Worm (Caenorhabditis elegans) whole organism, early embryonic: Measurements from ENCODE around the gene ZC404.15.

Experiments used
- B0310.2 ChIP-seq: sonication (generic microtip); optimal IDR thresholded peaks from 2 replicates; lab custom pipeline; 2016; ENCODE audit warnings: mild to moderate bottlenecking, missing genetic modification characterization, missing compliant biosample characterization
- F13C5.2 ChIP-seq: sonication (generic microtip); optimal IDR thresholded peaks from 2 replicates; lab custom pipeline; 2017; ENCODE audit warnings: mild to moderate bottlenecking, missing genetic modification characterization, inconsistent platforms, missing compliant biosample characterization
- aly-1 ChIP-seq: sonication (generic microtip); optimal IDR thresholded peaks from 2 replicates; lab custom pipeline; 2016; ENCODE audit warnings: missing genetic modification characterization, missing compliant biosample characterization
- ama-1 ChIP-seq: fragments of 150-350 bp; optimal IDR thresholded peaks from 2 replicates; lab custom pipeline; 2014
- ceh-13 ChIP-seq: fragments of 200-800 bp; sonication (Bioruptor generic); optimal IDR thresholded peaks from 2 replicates; lab custom pipeline; 2018; ENCODE audit warnings: mild to moderate bottlenecking, missing genetic modification characterization, missing compliant biosample characterization
- ceh-36 ChIP-seq: sonication (generic microtip); optimal IDR thresholded peaks from 2 replicates; lab custom pipeline; 2016; ENCODE audit warnings: missing genetic modification characterization, inconsistent platforms, missing compliant biosample characterization
- ets-7 ChIP-seq: sonication (generic microtip); optimal IDR thresholded peaks from 2 replicates; lab custom pipeline; 2016; ENCODE audit warnings: missing genotype, missing genetic modification characterization, missing compliant biosample characterization
- flt-1 ChIP-seq: fragments of 200-800 bp; sonication (Bioruptor generic); IDR thresholded peaks from 2 replicates; pipeline ENCODE4 v1.3.6; 2022; ENCODE audit warnings: missing genetic modification characterization, missing compliant biosample characterization
- hmbx-1 ChIP-seq: sonication (generic microtip); optimal IDR thresholded peaks from 2 replicates; lab custom pipeline; 2016; ENCODE audit warnings: mild to moderate bottlenecking, missing genetic modification characterization, missing compliant biosample characterization
- hmg-4 ChIP-seq: fragments of 200-800 bp; sonication (Bioruptor generic); optimal IDR thresholded peaks from 2 replicates; lab custom pipeline; 2018; ENCODE audit warnings: mild to moderate bottlenecking, missing genetic modification characterization, missing compliant biosample characterization
- hnd-1 ChIP-seq: sonication (generic microtip); optimal IDR thresholded peaks from 2 replicates; lab custom pipeline; 2016; ENCODE audit warnings: missing genetic modification characterization, missing compliant biosample characterization
- pes-1 ChIP-seq: fragments of 200-800 bp; sonication (Bioruptor generic); IDR thresholded peaks from 2 replicates; pipeline ENCODE4 v1.3.6; 2022; ENCODE audit warnings: missing genetic modification reagents, missing genetic modification characterization, missing compliant biosample characterization
- scrt-1 ChIP-seq: fragments of 200-800 bp; sonication (Bioruptor generic); IDR thresholded peaks from 2 replicates; pipeline ENCODE4 v1.3.6; 2022; ENCODE audit warnings: missing genetic modification characterization, missing compliant biosample characterization
- sea-1 ChIP-seq: fragments of 200-800 bp; sonication (Bioruptor generic); conservative IDR thresholded peaks from 2 replicates; pipeline ENCODE4 v1.3.6; 2022; ENCODE audit warnings: missing genetic modification characterization, missing compliant biosample characterization
- tbx-11 ChIP-seq: fragments of 200-800 bp; sonication (Bioruptor generic); IDR thresholded peaks from 2 replicates; pipeline ENCODE4 v1.3.6; 2022; ENCODE audit warnings: missing genetic modification characterization, missing compliant biosample characterization
- tbx-37 ChIP-seq: fragments of 200-800 bp; sonication (Bioruptor generic); conservative IDR thresholded peaks from 2 replicates; pipeline ENCODE4 v1.3.6; 2022; ENCODE audit warnings: missing genetic modification reagents, missing genetic modification characterization, missing compliant biosample characterization
- tra-4 ChIP-seq: sonication (generic microtip); optimal IDR thresholded peaks from 2 replicates; lab custom pipeline; 2017; ENCODE audit warnings: missing genetic modification characterization, missing compliant biosample characterization

The ZC404.15 gene

ce11 chrV:6819812-6820211, 39.5 kb downstream of the ZC404.15 start, which contains the start of gene dmsr-13:
Gene dmsr-13, minus strand, starts transcription at chrV:6819912.
- no peak for TF ChIP-seq aly-1
- TF ChIP-seq flt-1 (GFP tag; lab: Robert Waterston, UW) = no peak
- no peak for TF ChIP-seq tbx-11 (GFP tag; lab: Robert Waterston, UW)
- no peak for TF ChIP-seq tbx-37 (GFP tag; lab: Robert Waterston, UW)
- no peak for TF ChIP-seq ets-7 (tag; lab: Kevin White, UChicago)
- no peak for TF ChIP-seq hmg-4 (GFP tag; lab: Kevin White, UChicago)
- TF ChIP-seq scrt-1 (GFP tag; lab: Robert Waterston, UW) = no peak
- no peak for TF ChIP-seq F13C5.2 (tag; lab: Kevin White, UChicago)
- no peak for TF ChIP-seq hnd-1 (tag; lab: Kevin White, UChicago)

- TF ChIP-seq tbx-11 (GFP tag; lab: Robert Waterston, UW) (no peak), flt-1 (GFP tag; lab: Robert Waterston, UW) (no peak), tbx-37 (GFP tag; lab: Robert Waterston, UW) (no peak), sea-1 (GFP tag; lab: Robert Waterston, UW) (no peak)
Measured at ce11 chrV:6821509-6821908, 41.2 kb downstream of the ZC404.15 start, which contains the start of gene T15B7.8. Gene T15B7.8, plus strand, starts transcription at chrV:6821809.

ce11 chrV:6823432-6823831, 43.2 kb downstream of the ZC404.15 start:
- TF ChIP-seq tra-4 (tag; lab: Kevin White, UChicago) (no peak), ama-1 (lab: Kevin White, UChicago) (no peak), tbx-37 (GFP tag; lab: Robert Waterston, UW) (no peak), ceh-36 (tag; lab: Kevin White, UChicago) (no peak), aly-1 (no peak), sea-1 (GFP tag; lab: Robert Waterston, UW) (no peak), hmbx-1 (tag; lab: Kevin White, UChicago) (no peak), tbx-11 (GFP tag; lab: Robert Waterston, UW) (no peak), ets-7 (tag; lab: Kevin White, UChicago) (no peak), ceh-13 (GFP tag; lab: Kevin White, UChicago) (no peak), hmg-4 (GFP tag; lab: Kevin White, UChicago) (no peak), F13C5.2 (tag; lab: Kevin White, UChicago) (no peak), flt-1 (GFP tag; lab: Robert Waterston, UW) (no peak)

ce11 chrV:6828786-6829185, 48.5 kb downstream of the ZC404.15 start, which contains the start of gene dmsr-15:
Gene dmsr-15, minus strand, starts transcription at chrV:6828886.
- TF ChIP-seq hmbx-1 (tag; lab: Kevin White, UChicago) (no peak), ama-1 (lab: Kevin White, UChicago) (no peak), flt-1 (GFP tag; lab: Robert Waterston, UW) (no peak), scrt-1 (GFP tag; lab: Robert Waterston, UW) (no peak), tra-4 (tag; lab: Kevin White, UChicago) (no peak), tbx-11 (GFP tag; lab: Robert Waterston, UW) (no peak), pes-1 (no peak), hmg-4 (GFP tag; lab: Kevin White, UChicago) (no peak), hnd-1 (tag; lab: Kevin White, UChicago) (no peak), aly-1 (no peak), sea-1 (GFP tag; lab: Robert Waterston, UW) (no peak), ceh-36 (tag; lab: Kevin White, UChicago) (no peak), B0310.2 (tag; lab: Kevin White, UChicago) (no peak)

ce11 chrV:6829404-6829803, 49.1 kb downstream of the ZC404.15 start, which contains the start of gene col-141:
Gene col-141, plus strand, starts transcription at chrV:6829704.
- TF ChIP-seq ceh-36 (tag; lab: Kevin White, UChicago) (no peak), hmg-4 (GFP tag; lab: Kevin White, UChicago) (no peak), ceh-13 (GFP tag; lab: Kevin White, UChicago) (no peak), ama-1 (lab: Kevin White, UChicago) (no peak), flt-1 (GFP tag; lab: Robert Waterston, UW) (no peak), tbx-11 (GFP tag; lab: Robert Waterston, UW) (no peak), scrt-1 (GFP tag; lab: Robert Waterston, UW) (no peak), hnd-1 (tag; lab: Kevin White, UChicago) (no peak), F13C5.2 (tag; lab: Kevin White, UChicago) (no peak), ets-7 (tag; lab: Kevin White, UChicago) (no peak), pes-1 (no peak)

ce11 chrV:6830075-6830474, 49.8 kb downstream of the ZC404.15 start:
- no peak for TF ChIP-seq scrt-1 (GFP tag; lab: Robert Waterston, UW)
- no peak for TF ChIP-seq F13C5.2 (tag; lab: Kevin White, UChicago)
- no peak for TF ChIP-seq ets-7 (tag; lab: Kevin White, UChicago)
- no peak for TF ChIP-seq hmg-4 (GFP tag; lab: Kevin White, UChicago)
- no peak for TF ChIP-seq flt-1 (GFP tag; lab: Robert Waterston, UW)
- TF ChIP-seq tbx-11 (GFP tag; lab: Robert Waterston, UW) = no peak
- no peak for TF ChIP-seq tbx-37 (GFP tag; lab: Robert Waterston, UW)
- no peak for TF ChIP-seq ama-1 (lab: Kevin White, UChicago)
- no peak for TF ChIP-seq hnd-1 (tag; lab: Kevin White, UChicago)

- no peak for TF ChIP-seq tbx-37 (GFP tag; lab: Robert Waterston, UW)
- TF ChIP-seq B0310.2 (tag; lab: Kevin White, UChicago) = no peak
- no peak for TF ChIP-seq ama-1 (lab: Kevin White, UChicago)
- no peak for TF ChIP-seq hmg-4 (GFP tag; lab: Kevin White, UChicago)
- TF ChIP-seq tra-4 (tag; lab: Kevin White, UChicago) = no peak
- TF ChIP-seq sea-1 (GFP tag; lab: Robert Waterston, UW) = no peak
- TF ChIP-seq ceh-36 (tag; lab: Kevin White, UChicago) = no peak
- TF ChIP-seq aly-1 = no peak
- no peak for TF ChIP-seq hmbx-1 (tag; lab: Kevin White, UChicago)
- no peak for TF ChIP-seq scrt-1 (GFP tag; lab: Robert Waterston, UW)
- TF ChIP-seq pes-1 = no peak
- TF ChIP-seq tbx-11 (GFP tag; lab: Robert Waterston, UW) = no peak
- TF ChIP-seq ceh-13 (GFP tag; lab: Kevin White, UChicago) = no peak
- TF ChIP-seq ets-7 (tag; lab: Kevin White, UChicago) = no peak
- no peak for TF ChIP-seq F13C5.2 (tag; lab: Kevin White, UChicago)
- no peak for TF ChIP-seq hnd-1 (tag; lab: Kevin White, UChicago)
- no peak for TF ChIP-seq flt-1 (GFP tag; lab: Robert Waterston, UW)
Measured at ce11 chrV:6830755-6831227, 50.5 kb downstream of the ZC404.15 start, which contains the start of gene col-142. Gene col-142, plus strand, starts transcription at chrV:6831177.
